Worm (Caenorhabditis elegans) whole organism, L4 larva: ENCODE measurements around the gene Y39B6A.1.

Source experiments
- ama-1 ChIP-seq: fragments of 150-350 bp; optimal IDR thresholded peaks from 2 replicates; lab custom pipeline; 2014; ENCODE audit warnings: inconsistent platforms, mixed read lengths
- nhr-10 ChIP-seq: fragments of 150-350 bp; optimal IDR thresholded peaks from 2 replicates; lab custom pipeline; 2014; ENCODE audit warnings: missing biosample characterization, missing genetic modification characterization
- tag-97 ChIP-seq: fragments of 200-800 bp; sonication (Bioruptor generic); IDR thresholded peaks from 2 replicates; pipeline ENCODE4 v1.3.6; 2022; ENCODE audit warnings: missing genetic modification characterization, missing compliant biosample characterization
- ztf-11 ChIP-seq: fragments of 150-350 bp; optimal IDR thresholded peaks from 2 replicates; lab custom pipeline; 2014; ENCODE audit warnings: missing biosample characterization, missing genetic modification characterization

- TF ChIP-seq ama-1 = no peak
- TF ChIP-seq ztf-11 = no peak
- no peak for TF ChIP-seq nhr-10
- TF ChIP-seq tag-97 (GFP tag; lab: Robert Waterston, UW) = no peak
Observed at ce11 chrV:19202800-19203199, 607 bp downstream of the Y39B6A.1 start.
